Worm (Caenorhabditis elegans) whole organism, L2 larva: ENCODE data around the gene tra-2.
"Not testable (repeated sequence)": the region's sequence is repeated elsewhere in the genome, so short reads cannot be mapped to it uniquely, and the experiment has no call there.

ENCODE experiments used
- C34F6.9 ChIP-seq: fragments of 150-350 bp; optimal IDR thresholded peaks from 2 replicates; lab custom pipeline; 2014; ENCODE audit warnings: missing biosample characterization, missing genetic modification characterization
- R02D3.7 ChIP-seq: fragments of 150-350 bp; optimal IDR thresholded peaks from 2 replicates; lab custom pipeline; 2014; ENCODE audit warnings: missing biosample characterization, missing genetic modification characterization
- Y55F3AM.14 ChIP-seq: fragments of 200-800 bp; sonication (Bioruptor generic); optimal IDR thresholded peaks from 2 replicates; lab custom pipeline; 2018; ENCODE audit warnings: mild to moderate bottlenecking, missing genetic modification characterization, missing compliant biosample characterization
- aly-2 ChIP-seq: fragments of 150-350 bp; optimal IDR thresholded peaks from 2 replicates; lab custom pipeline; 2014; ENCODE audit warnings: missing biosample characterization, missing genetic modification characterization
- ama-1 ChIP-seq: fragments of 150-350 bp; optimal IDR thresholded peaks from 2 replicates; lab custom pipeline; 2018; ENCODE audit warnings: inconsistent platforms
- blmp-1 ChIP-seq: sonication (generic microtip); optimal IDR thresholded peaks from 2 replicates; lab custom pipeline; 2017; ENCODE audit warnings: missing genetic modification characterization, mild to moderate bottlenecking, missing compliant biosample characterization, antibody characterized with exemption, moderate library complexity; ENCODE audit not compliant: insufficient read depth
- elt-3 ChIP-seq: sonication (generic microtip); optimal IDR thresholded peaks from 2 replicates; lab custom pipeline; 2017; ENCODE audit warnings: missing biosample characterization, missing genetic modification characterization
- fos-1 ChIP-seq: fragments of 150-350 bp; optimal IDR thresholded peaks from 2 replicates; lab custom pipeline; 2014; ENCODE audit warnings: missing biosample characterization, missing genetic modification characterization
- gmeb-1 ChIP-seq: fragments of 150-350 bp; optimal IDR thresholded peaks from 2 replicates; lab custom pipeline; 2014; ENCODE audit warnings: missing biosample characterization, missing genetic modification characterization
- lin-11 ChIP-seq: fragments of 150-350 bp; sonication (generic microtip); optimal IDR thresholded peaks from 2 replicates; lab custom pipeline; 2014; ENCODE audit warnings: missing biosample characterization, missing genetic modification characterization, inconsistent platforms, mixed read lengths
- lin-13 ChIP-seq: fragments of 150-350 bp; optimal IDR thresholded peaks from 2 replicates; lab custom pipeline; 2014; ENCODE audit warnings: missing biosample characterization, missing genetic modification reagents, missing genetic modification characterization
- lin-39 ChIP-seq: fragments of 150-350 bp; optimal IDR thresholded peaks from 2 replicates; lab custom pipeline; 2014; ENCODE audit warnings: missing biosample characterization, missing genetic modification reagents, missing genetic modification characterization
- nhr-10 ChIP-seq: sonication (generic microtip); optimal IDR thresholded peaks from 2 replicates; lab custom pipeline; 2017; ENCODE audit warnings: missing biosample characterization, missing genetic modification characterization
- nhr-11 ChIP-seq: fragments of 150-350 bp; optimal IDR thresholded peaks from 2 replicates; lab custom pipeline; 2014; ENCODE audit warnings: missing biosample characterization, missing genetic modification characterization
- nhr-12 ChIP-seq: fragments of 150-350 bp; optimal IDR thresholded peaks from 2 replicates; lab custom pipeline; 2014; ENCODE audit warnings: missing biosample characterization, missing genetic modification characterization
- nhr-129 ChIP-seq: fragments of 150-350 bp; optimal IDR thresholded peaks from 2 replicates; lab custom pipeline; 2014; ENCODE audit warnings: missing biosample characterization, missing genetic modification characterization
- sma-3 ChIP-seq: sonication (generic microtip); optimal IDR thresholded peaks from 2 replicates; lab custom pipeline; 2016; ENCODE audit warnings: missing genetic modification reagents, missing genetic modification characterization, missing compliant biosample characterization
- unc-55 ChIP-seq: fragments of 150-350 bp; sonication (generic microtip); optimal IDR thresholded peaks from 3 replicates; lab custom pipeline; 2014; ENCODE audit warnings: missing biosample characterization, missing genetic modification reagents, missing genetic modification characterization
- ztf-4 ChIP-seq: fragments of 150-350 bp; optimal IDR thresholded peaks from 2 replicates; lab custom pipeline; 2014; ENCODE audit warnings: missing biosample characterization, missing genetic modification characterization

The tra-2 gene

DNA sequence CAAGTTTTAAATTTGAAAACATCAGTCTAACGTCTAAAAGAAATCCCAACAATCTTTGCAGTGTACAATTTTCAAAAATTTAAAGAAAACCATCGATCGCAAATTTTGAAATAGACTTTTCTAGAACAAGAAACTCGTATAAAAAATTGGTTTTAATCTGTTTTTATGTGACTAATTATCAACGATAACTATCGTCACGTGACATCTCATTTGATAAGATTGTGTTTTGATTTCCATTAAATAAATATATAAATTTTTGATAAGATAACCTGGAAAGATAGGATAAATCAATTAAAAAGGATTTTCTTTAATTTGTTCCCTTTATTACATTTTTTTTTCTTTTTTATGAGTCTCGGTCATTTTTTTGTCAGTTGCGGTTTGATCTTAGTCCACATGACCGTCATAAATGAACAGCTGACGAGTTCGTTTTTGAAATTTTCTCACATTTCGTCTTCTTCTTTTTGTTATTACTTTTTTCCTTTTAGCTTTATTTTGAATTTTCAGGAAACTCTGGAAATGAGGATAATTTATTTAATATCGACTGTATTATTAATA is 55.8 kb downstream of the tra-2 start, which contains the start of gene asm-1:
Gene asm-1 (plus strand): TSS at position 505 of the 555 bp plus-strand sequence.
- no peak for TF ChIP-seq nhr-12 (tag; lab: Kevin White, UChicago)
- TF ChIP-seq C34F6.9: peak; percentile 16
- TF ChIP-seq, all 48 proteins: peak for 1

DNA sequence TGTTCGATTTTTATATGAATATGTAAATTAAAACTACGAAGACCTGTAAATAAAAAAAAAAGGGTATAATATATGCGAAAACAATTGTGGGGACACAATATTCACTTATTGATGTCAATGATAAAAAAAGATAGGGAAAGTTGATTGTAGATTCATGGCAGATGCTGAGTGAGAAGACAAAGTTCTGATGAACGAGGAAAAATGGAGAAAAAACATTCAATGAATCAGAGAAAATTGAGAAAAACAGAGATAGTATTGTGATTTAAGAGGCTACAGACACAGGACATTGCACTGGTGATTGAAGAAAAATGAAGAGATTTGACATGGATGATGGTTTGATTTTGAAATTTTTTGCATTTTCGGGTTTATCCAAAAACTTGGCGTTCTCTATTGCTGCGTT is 56.8 kb downstream of the tra-2 start:
- TF ChIP-seq nhr-10 (tag; lab: Kevin White, UChicago) (no peak), lin-11 (tag; lab: Kevin White, UChicago) (no peak), lin-13 (GFP tag; lab: Kevin White, UChicago) (no peak), blmp-1 (tag; lab: Kevin White, UChicago) (peak; percentile 52), lin-39 (tag; lab: Kevin White, UChicago) (no peak), gmeb-1 (tag; lab: Kevin White, UChicago) (no peak), aly-2 (tag; lab: Kevin White, UChicago) (no peak), ama-1 (lab: Kevin White, UChicago) (no peak), C34F6.9 (peak; percentile 32), ztf-4 (tag; lab: Kevin White, UChicago) (no peak), fos-1 (tag; lab: Kevin White, UChicago) (peak; percentile 37), unc-55 (GFP tag; lab: Kevin White, UChicago) (no peak), nhr-129 (tag; lab: Kevin White, UChicago) (peak; percentile 12), sma-3 (GFP tag; lab: Kevin White, UChicago) (no peak), nhr-11 (tag; lab: Kevin White, UChicago) (no peak)
- TF ChIP-seq, all 48 proteins: peak for 4

DNA sequence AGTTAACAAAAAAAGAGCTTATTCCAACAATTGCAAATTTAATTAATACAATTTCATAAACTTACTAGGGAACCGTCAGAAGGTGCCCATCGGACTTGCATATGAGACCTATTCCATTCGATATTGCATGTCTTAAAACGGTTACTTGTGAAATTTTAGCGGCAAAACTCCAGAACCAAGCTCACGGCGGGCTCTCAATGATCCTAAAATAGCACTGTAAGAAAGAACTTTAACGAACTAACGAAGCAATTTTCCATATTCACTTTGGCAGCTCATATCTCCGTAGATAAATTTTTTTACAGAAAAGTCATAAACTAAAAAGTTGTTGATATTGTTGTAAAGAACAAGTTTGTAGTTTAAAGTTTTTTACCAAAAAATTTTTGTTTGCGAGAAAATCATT is 57.8 kb downstream of the tra-2 start, which contains the start of gene B0252.3:
Gene B0252.3 (minus strand): TSS at position 101 of the 400 bp plus-strand sequence.
- not testable (repeated sequence) for TF ChIP-seq Y55F3AM.14; elt-3 (tag; lab: Kevin White, UChicago); R02D3.7
